Fruit fly (Drosophila melanogaster): ENCODE results near the gene dpr5.

The dpr5 gene

DNA sequence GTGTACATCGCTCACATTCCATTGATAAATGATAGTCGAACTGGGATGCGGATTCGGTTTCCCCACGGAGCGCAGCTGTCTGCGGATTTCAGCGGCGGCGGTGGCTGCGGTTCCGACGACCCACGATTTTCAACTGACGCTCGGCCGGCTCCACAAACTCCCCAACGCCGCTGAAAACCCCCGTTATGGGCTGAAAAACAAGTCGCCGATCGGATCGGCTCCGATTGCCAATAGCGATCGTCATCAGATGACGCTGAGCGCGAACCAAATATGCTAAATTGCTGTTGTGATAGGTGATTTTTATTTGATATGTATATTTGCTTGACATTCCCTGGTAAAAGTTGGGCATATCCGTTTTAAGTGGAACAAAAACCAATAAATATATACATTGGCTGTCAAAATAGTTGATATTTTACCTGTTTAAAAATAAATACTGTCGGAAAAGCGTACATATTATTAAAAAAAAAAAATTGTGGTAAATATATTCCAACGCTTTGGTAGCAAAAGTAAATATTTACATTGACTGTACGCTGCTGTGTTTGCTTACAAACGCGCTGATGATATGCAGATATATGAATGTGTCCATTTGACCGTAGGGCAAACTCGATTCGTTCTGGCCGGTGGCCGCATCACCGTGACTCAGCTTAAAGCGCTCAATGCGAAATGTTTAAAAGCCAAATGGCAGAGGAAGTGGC lies 45.4 kb upstream of the dpr5 start (continued):
- peak; percentile 83 for TF ChIP-seq Eip78C (GFP tag)
- peak; percentile 21 for TF ChIP-seq CG11762 (GFP tag; optimal IDR thresholded peaks at IDR 0.05; ENCODE audit: insufficient read depth)
- TF ChIP-seq CG6163 (GFP tag; IDR thresholded peaks at IDR 0.05) = peak; percentile 43; the same call in 1 of the 3 replicates
- no peak for TF ChIP-seq CG6808 (GFP tag; optimal IDR thresholded peaks at IDR 0.05)
- no peak for TF ChIP-seq CG6854 (GFP tag; optimal IDR thresholded peaks at IDR 0.05)
- TF ChIP-seq Lpt (GFP tag; optimal IDR thresholded peaks at IDR 0.05) = no peak
- no peak for TF ChIP-seq Gug (GFP tag; IDR thresholded peaks at IDR 0.05)
- TF ChIP-seq fd85E (GFP tag; optimal IDR thresholded peaks at IDR 0.05) = no peak
- TF ChIP-seq CG8119 (GFP tag; IDR thresholded peaks at IDR 0.05) = 0 out of 3 replicates have a peak, but pooled peaks have one; percentile 26
- TF ChIP-seq CG10631 (GFP tag; optimal IDR thresholded peaks at IDR 0.05) = peak; percentile 27
- TF ChIP-seq salr (GFP tag; optimal IDR thresholded peaks at IDR 0.05) = no peak
- TF ChIP-seq achi (GFP tag; optimal IDR thresholded peaks at IDR 0.05) = peak; percentile 31
- peak; percentile 89 for TF ChIP-seq svp (GFP tag)
- TF ChIP-seq Eip93F (GFP tag; optimal IDR thresholded peaks at IDR 0.05) = no peak
- TF ChIP-seq net (GFP tag; optimal IDR thresholded peaks at IDR 0.05) = peak; percentile 33
- peak; percentile 56 for TF ChIP-seq Sox15 (GFP tag; optimal IDR thresholded peaks at IDR 0.05)
- no peak for TF ChIP-seq CG1621 (tag; optimal IDR thresholded peaks at IDR 0.05)
- TF ChIP-seq CG15336 (GFP tag; IDR thresholded peaks at IDR 0.05) = no peak
- peak; percentile 59 for TF ChIP-seq Smox (GFP tag; optimal IDR thresholded peaks at IDR 0.05)
- peak; percentile 76 for TF ChIP-seq lz (GFP tag; optimal IDR thresholded peaks at IDR 0.05)
- peak; percentile 49 for TF ChIP-seq Sox14 (GFP tag; optimal IDR thresholded peaks at IDR 0.05)
- TF ChIP-seq Blimp-1 (GFP tag; optimal IDR thresholded peaks at IDR 0.05) = peak; percentile 1
- TF ChIP-seq Hr39 (GFP tag; optimal IDR thresholded peaks at IDR 0.05) = peak; percentile 75
- TF ChIP-seq CG8632 (GFP tag; optimal IDR thresholded peaks at IDR 0.05) = peak; percentile 19
- peak; percentile 28; the same call in 1 of the 2 replicates for TF ChIP-seq CG11294 (GFP tag; IDR thresholded peaks at IDR 0.05)
- TF ChIP-seq Met (GFP tag; optimal IDR thresholded peaks at IDR 0.05) = peak; percentile 69

DNA sequence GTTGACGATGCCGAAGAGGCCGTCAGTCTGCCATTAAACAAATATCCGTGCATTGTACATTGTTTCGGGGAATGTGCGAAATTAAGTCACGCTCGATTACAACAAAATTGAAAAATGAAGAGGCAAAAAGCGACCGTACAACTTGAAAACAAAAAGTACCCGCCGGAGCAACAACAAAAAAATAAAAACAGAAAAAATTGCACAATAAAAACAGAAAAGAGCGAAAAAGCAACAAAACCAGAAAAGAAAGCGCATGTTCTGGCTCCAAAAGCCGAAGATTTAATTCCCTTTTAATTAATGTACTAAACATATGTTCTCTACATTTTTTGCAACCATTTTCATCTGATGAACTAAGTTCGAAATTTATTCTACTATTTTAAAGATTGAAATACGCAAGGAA lies 43.2 kb upstream of the dpr5 start:
- TF ChIP-seq Ets96B (tag; optimal IDR thresholded peaks at IDR 0.05) = peak; percentile 4
- TF ChIP-seq vri (GFP tag; optimal IDR thresholded peaks at IDR 0.05) = peak; percentile 63
- TF ChIP-seq Gug (GFP tag; IDR thresholded peaks at IDR 0.05) = no peak
- no peak for TF ChIP-seq fd59A (GFP tag; optimal IDR thresholded peaks at IDR 0.05)
- peak; percentile 17 for TF ChIP-seq Blimp-1 (GFP tag; optimal IDR thresholded peaks at IDR 0.05)
- TF ChIP-seq net (GFP tag; optimal IDR thresholded peaks at IDR 0.05) = peak; percentile 11
- peak; percentile 15 for TF ChIP-seq CG16779 (tag; optimal IDR thresholded peaks at IDR 0.05)
- TF ChIP-seq CG9139 (GFP tag; optimal IDR thresholded peaks at IDR 0.05) = peak; percentile 29
- peak; percentile 74 for TF ChIP-seq Eip78C (GFP tag)
- no peak for TF ChIP-seq Sox15 (GFP tag; optimal IDR thresholded peaks at IDR 0.05)
- no peak for TF ChIP-seq CG6276 (GFP tag; optimal IDR thresholded peaks at IDR 0.05)
- peak; percentile 11 for TF ChIP-seq Smox (GFP tag; optimal IDR thresholded peaks at IDR 0.05)
- TF ChIP-seq Sox102F (GFP tag; optimal IDR thresholded peaks at IDR 0.05) = no peak
- TF ChIP-seq Met (GFP tag; optimal IDR thresholded peaks at IDR 0.05) = peak; percentile 35
- no peak for TF ChIP-seq dac (GFP tag; optimal IDR thresholded peaks at IDR 0.05)
- TF ChIP-seq CG31627 (GFP tag; optimal IDR thresholded peaks at IDR 0.05) = no peak
- no peak for TF ChIP-seq CG4318 (GFP tag; optimal IDR thresholded peaks at IDR 0.05)
- TF ChIP-seq pdm3 (GFP tag; optimal IDR thresholded peaks at IDR 0.05) = peak; percentile 12
- peak; percentile 75 for TF ChIP-seq CG6163 (GFP tag; IDR thresholded peaks at IDR 0.05)
- TF ChIP-seq CG32006 (GFP tag; optimal IDR thresholded peaks at IDR 0.05) = peak; percentile 17
- TF ChIP-seq dsx (GFP tag; optimal IDR thresholded peaks at IDR 0.05; ENCODE audit: poor library complexity, severe bottlenecking) = peak; percentile 33
- no peak for TF ChIP-seq cyc (GFP tag; optimal IDR thresholded peaks at IDR 0.05)
- TF ChIP-seq CG8632 (GFP tag; optimal IDR thresholded peaks at IDR 0.05) = peak; percentile 33
- TF ChIP-seq CG11902 (GFP tag; optimal IDR thresholded peaks at IDR 0.05) = no peak
- no peak for TF ChIP-seq Lpt (GFP tag; optimal IDR thresholded peaks at IDR 0.05)
- TF ChIP-seq esn (GFP tag; optimal IDR thresholded peaks at IDR 0.05) = peak; percentile 43
- peak; percentile 12 for TF ChIP-seq CG3919 (GFP tag; optimal IDR thresholded peaks at IDR 0.05)
- TF ChIP-seq acj6 (GFP tag; optimal IDR thresholded peaks at IDR 0.05) = peak; percentile 7
- peak; percentile 21 for TF ChIP-seq CG6792 (GFP tag; optimal IDR thresholded peaks at IDR 0.05)
- TF ChIP-seq lz (GFP tag; optimal IDR thresholded peaks at IDR 0.05) = no peak
- TF ChIP-seq Eip93F (GFP tag; optimal IDR thresholded peaks at IDR 0.05) = no peak
- TF ChIP-seq CG8319 (GFP tag; optimal IDR thresholded peaks at IDR 0.05) = peak; percentile 23
- TF ChIP-seq CG6854 (GFP tag; optimal IDR thresholded peaks at IDR 0.05) = peak; percentile 46
- TF ChIP-seq topi (GFP tag; optimal IDR thresholded peaks at IDR 0.05) = no peak
- TF ChIP-seq CG8119 (GFP tag; IDR thresholded peaks at IDR 0.05) = no peak; the same call in 2 of the 3 replicates
- TF ChIP-seq CG10631 (GFP tag; optimal IDR thresholded peaks at IDR 0.05) = no peak
